Fruit fly (Drosophila melanogaster): ENCODE results near the gene Tnks.

dm6 chr3R:25694167-25694689 is 33.1 kb upstream of the Tnks start:
- TF ChIP-seq CTCF (optimal IDR thresholded peaks at IDR 0.05) (no peak), CG8478 (optimal IDR thresholded peaks at IDR 0.05) (no peak)

Data from S2 (cell line).